Fruit fly (Drosophila melanogaster): ENCODE data around the gene CG13992.

CG13992 gene

dm6 chr2L:5948775-5949526 is 18.6 kb downstream of the CG13992 start, which contains the start of gene CG9044 (continued):
- TF ChIP-seq CG9437 (GFP tag; optimal IDR thresholded peaks at IDR 0.05) = peak; percentile 54
- TF ChIP-seq CG32532 (GFP tag; IDR thresholded peaks at IDR 0.05) = peak; percentile 62
- peak; percentile 69 for TF ChIP-seq CG13775 (GFP tag; optimal IDR thresholded peaks at IDR 0.05)
- peak; percentile 57 for TF ChIP-seq CG7786 (GFP tag; optimal IDR thresholded peaks at IDR 0.05)
- peak; percentile 77 for TF ChIP-seq CG42726 (GFP tag; IDR thresholded peaks at IDR 0.05; ENCODE audit: partially characterized antibody)
- TF ChIP-seq pfk (GFP tag; optimal IDR thresholded peaks at IDR 0.05) = no peak
- TF ChIP-seq dmrt99B (tag; optimal IDR thresholded peaks at IDR 0.05) = no peak
- no peak for TF ChIP-seq aop (GFP tag; IDR thresholded peaks at IDR 0.05)
- TF ChIP-seq shn (GFP tag; optimal IDR thresholded peaks at IDR 0.05) = peak; percentile 57
- TF ChIP-seq cas (GFP tag; IDR thresholded peaks at IDR 0.05) = no peak
- peak; percentile 7 for TF ChIP-seq CG33557 (GFP tag; optimal IDR thresholded peaks at IDR 0.05)
- 0 out of 3 replicates have a peak, but pooled peaks have one; percentile 6 for TF ChIP-seq CG11560 (tag; IDR thresholded peaks at IDR 0.05)
- no peak for TF ChIP-seq CG6683 (GFP tag; optimal IDR thresholded peaks at IDR 0.05)
- no peak for TF ChIP-seq CG10565 (GFP tag; optimal IDR thresholded peaks at IDR 0.05)
- TF ChIP-seq CG10431 (GFP tag; optimal IDR thresholded peaks at IDR 0.05) = no peak
- no peak for TF ChIP-seq seq (GFP tag; IDR thresholded peaks at IDR 0.05)
- peak; percentile 19 for TF ChIP-seq CG12104 (GFP tag; optimal IDR thresholded peaks at IDR 0.05)
- peak; percentile 52 for TF ChIP-seq sisA (GFP tag; IDR thresholded peaks at IDR 0.05)
- TF ChIP-seq phol (tag; optimal IDR thresholded peaks at IDR 0.05) = peak; percentile 78
- no peak for TF ChIP-seq Jarid2 (GFP tag; optimal IDR thresholded peaks at IDR 0.05)
- no peak for TF ChIP-seq B-H2 (GFP tag; optimal IDR thresholded peaks at IDR 0.05)
- peak; percentile 66 for TF ChIP-seq ind (GFP tag; optimal IDR thresholded peaks at IDR 0.05)
- no peak for TF ChIP-seq crp (GFP tag; optimal IDR thresholded peaks at IDR 0.05)
- peak; percentile 19 for TF ChIP-seq CG16863 (GFP tag; optimal IDR thresholded peaks at IDR 0.05)
- no peak for TF ChIP-seq H15 (GFP tag; IDR thresholded peaks at IDR 0.05)
- no peak for TF ChIP-seq Hand (GFP tag; optimal IDR thresholded peaks at IDR 0.05)
- TF ChIP-seq nmo (GFP tag; optimal IDR thresholded peaks at IDR 0.05) = peak; percentile 82
- TF ChIP-seq CG30020 (tag; optimal IDR thresholded peaks at IDR 0.05) = peak; percentile 64
- peak; percentile 61 for TF ChIP-seq CG9609 (GFP tag; optimal IDR thresholded peaks at IDR 0.05)
- peak; percentile 81 for TF ChIP-seq CG14710 (tag; optimal IDR thresholded peaks at IDR 0.05)
- TF ChIP-seq Lpt (GFP tag; optimal IDR thresholded peaks at IDR 0.05) = no peak
- peak; percentile 30 for TF ChIP-seq Dek (tag; optimal IDR thresholded peaks at IDR 0.05)
- peak; percentile 59 for TF ChIP-seq Dad (GFP tag; optimal IDR thresholded peaks at IDR 0.05)
- TF ChIP-seq CG3065 (GFP tag; optimal IDR thresholded peaks at IDR 0.05) = no peak
- TF ChIP-seq amos (GFP tag; IDR thresholded peaks at IDR 0.05; ENCODE audit: partially characterized antibody) = peak; percentile 89
- TF ChIP-seq Camta (GFP tag; optimal IDR thresholded peaks at IDR 0.05) = peak; percentile 42
- TF ChIP-seq fu2 (GFP tag; optimal IDR thresholded peaks at IDR 0.05) = peak; percentile 70
- TF ChIP-seq Rfx (GFP tag; IDR thresholded peaks at IDR 0.05) = peak; percentile 73; the same call in 1 of the 2 replicates
- no peak for TF ChIP-seq CkIIα-i1 (GFP tag; IDR thresholded peaks at IDR 0.05)
- TF ChIP-seq Antp (GFP tag; optimal IDR thresholded peaks at IDR 0.05) = peak; percentile 40
- TF ChIP-seq dpn (GFP tag; optimal IDR thresholded peaks at IDR 0.05) = peak; percentile 59 to 72
- TF ChIP-seq CG4730 (GFP tag; IDR thresholded peaks at IDR 0.05) = no peak; the same call in 1 of the 2 replicates
- peak; percentile 60; the same call in 3 of the 4 replicates for TF ChIP-seq Gug (GFP tag; IDR thresholded peaks at IDR 0.05)
- TF ChIP-seq eyg (GFP tag; optimal IDR thresholded peaks at IDR 0.05) = peak; percentile 26
- TF ChIP-seq NC2β (GFP tag; optimal IDR thresholded peaks at IDR 0.05) = peak; percentile 36
- no peak for TF ChIP-seq wek (GFP tag; optimal IDR thresholded peaks at IDR 0.05)
- no peak for TF ChIP-seq CG11085 (GFP tag; IDR thresholded peaks at IDR 0.05)
- no peak for TF ChIP-seq CG15269 (tag; optimal IDR thresholded peaks at IDR 0.05)
- no peak for TF ChIP-seq fd64A (GFP tag; optimal IDR thresholded peaks at IDR 0.05)
